Fruit fly (Drosophila melanogaster): ENCODE data around the gene Vml.

Vml gene

dm6 chrX:2301613-2302522 lies 26.2 kb downstream of the Vml start (continued):
- TF ChIP-seq Max (GFP tag; optimal IDR thresholded peaks at IDR 0.05) (peak; percentile 58), HLH54F (GFP tag; optimal IDR thresholded peaks at IDR 0.05) (peak; percentile 81), CG11456 (GFP tag; IDR thresholded peaks at IDR 0.05) (peak; percentile 71; the same call in 2 of the 3 replicates), CG12236 (GFP tag; optimal IDR thresholded peaks at IDR 0.05) (peak; percentile 68), hb (GFP tag; IDR thresholded peaks at IDR 0.05; ENCODE audit: partially characterized antibody) (no peak), CG8290 (GFP tag; optimal IDR thresholded peaks at IDR 0.05) (peak; percentile 47), CG8290 (tag; optimal IDR thresholded peaks at IDR 0.05) (peak in 1 of 2 experiments; percentile 85), CG11093 (GFP tag; IDR thresholded peaks at IDR 0.05) (peak; percentile 85), CG1792 (GFP tag; optimal IDR thresholded peaks at IDR 0.05) (peak; percentile 53), salm (tag; optimal IDR thresholded peaks at IDR 0.05) (peak; percentile 55), CG9727 (GFP tag; optimal IDR thresholded peaks at IDR 0.05) (peak; percentile 81), usp (GFP tag; optimal IDR thresholded peaks at IDR 0.05) (no peak), CG13624 (GFP tag; optimal IDR thresholded peaks at IDR 0.05) (peak; percentile 81), CG12744 (GFP tag; optimal IDR thresholded peaks at IDR 0.05) (peak; percentile 66), disco-r (GFP tag; optimal IDR thresholded peaks at IDR 0.05) (peak; percentile 70), corto (GFP tag; optimal IDR thresholded peaks at IDR 0.05) (no peak), pfk (GFP tag; optimal IDR thresholded peaks at IDR 0.05) (no peak), unc-4 (GFP tag; IDR thresholded peaks at IDR 0.05; ENCODE audit: partially characterized antibody) (no peak), CG1602 (GFP tag; optimal IDR thresholded peaks at IDR 0.05) (peak; percentile 75), pros (GFP tag; optimal IDR thresholded peaks at IDR 0.05) (no peak), pnt (GFP tag; optimal IDR thresholded peaks at IDR 0.05) (peak; percentile 74), dimm (GFP tag; IDR thresholded peaks at IDR 0.05) (peak; percentile 46; the same call in 1 of the 2 replicates), jing (GFP tag; optimal IDR thresholded peaks at IDR 0.05) (peak; percentile 74), CG4282 (GFP tag; optimal IDR thresholded peaks at IDR 0.05) (peak; percentile 32), CG6683 (GFP tag; optimal IDR thresholded peaks at IDR 0.05) (peak; percentile 62), Eip74EF (GFP tag; optimal IDR thresholded peaks at IDR 0.05) (peak in 1 of 2 experiments; percentile 77), Hey (tag; optimal IDR thresholded peaks at IDR 0.05) (peak; percentile 30), HHEX (GFP tag; optimal IDR thresholded peaks at IDR 0.05) (peak; percentile 83), CG8924 (tag; optimal IDR thresholded peaks at IDR 0.05) (peak; percentile 83), CG10565 (GFP tag; optimal IDR thresholded peaks at IDR 0.05) (no peak), slbo (GFP tag; IDR thresholded peaks at IDR 0.05) (peak; percentile 71), CG2199 (GFP tag; IDR thresholded peaks at IDR 0.05) (peak; percentile 85; the same call in 2 of the 3 replicates), B-H1 (GFP tag; IDR thresholded peaks at IDR 0.05) (peak; percentile 73), Aef1 (GFP tag; IDR thresholded peaks at IDR 0.05) (peak; percentile 78), ap (GFP tag; IDR thresholded peaks at IDR 0.05) (peak; percentile 61), psq (GFP tag; optimal IDR thresholded peaks at IDR 0.05) (peak; percentile 1), NK7.1 (GFP tag; optimal IDR thresholded peaks at IDR 0.05) (peak; percentile 35), D19B (GFP tag; optimal IDR thresholded peaks at IDR 0.05) (peak; percentile 61), Med (GFP tag) (peak; percentile 98), twi (tag; optimal IDR thresholded peaks at IDR 0.05) (peak; percentile 71), Deaf1 (tag; optimal IDR thresholded peaks at IDR 0.05) (peak; percentile 34), exex (tag; optimal IDR thresholded peaks at IDR 0.05) (no peak), p53 (GFP tag; optimal IDR thresholded peaks at IDR 0.05) (peak; percentile 56), zen2 (GFP tag; IDR thresholded peaks at IDR 0.05; ENCODE audit: partially characterized antibody) (no peak), Hsf (GFP tag; optimal IDR thresholded peaks at IDR 0.05) (peak; percentile 82), Doc2 (GFP tag; IDR thresholded peaks at IDR 0.05) (0 out of 2 replicates have a peak, but pooled peaks have one; percentile 11), ash1 (GFP tag; optimal IDR thresholded peaks at IDR 0.05) (no peak), Dip2 (GFP tag; IDR thresholded peaks at IDR 0.05) (no peak), CG9817 (tag; optimal IDR thresholded peaks at IDR 0.05) (peak; percentile 77)

Measured in whole organism, embryonic.